Worm (Caenorhabditis elegans): ENCODE measurements around the gene flp-24.

Gene flp-24

DNA sequence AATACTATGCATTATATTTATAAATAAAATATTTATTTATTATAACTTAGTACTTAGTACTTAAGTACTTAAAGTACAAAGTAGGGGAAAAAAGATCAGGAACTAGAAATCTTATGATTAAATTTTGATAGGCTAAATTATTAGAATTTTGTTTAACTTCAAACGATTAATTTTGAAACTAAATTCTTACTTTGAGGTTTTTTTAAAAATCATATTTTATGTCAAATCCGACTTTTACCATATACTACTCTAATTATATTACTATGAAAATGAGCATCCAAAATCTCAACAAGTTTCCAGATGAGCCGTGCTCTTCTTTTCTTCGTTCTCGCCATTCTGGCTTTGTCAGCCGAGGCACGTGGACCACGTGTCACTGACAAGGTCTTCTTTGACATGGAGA, 48.2 kb downstream of the flp-24 start, which contains the start of gene cyn-6:
TSS of gene cyn-6 (plus strand) at position 301 of the 400 bp plus-strand sequence.
- no peak for TF ChIP-seq unc-62 (GFP tag; optimal IDR thresholded peaks at IDR 0.05)
- TF ChIP-seq dox-1 (GFP tag; IDR thresholded peaks at IDR 0.05), result no peak
- no peak for TF ChIP-seq hmg-1.2 (GFP tag; IDR thresholded peaks at IDR 0.05)
- no peak for TF ChIP-seq cebp-2 (GFP tag; IDR thresholded peaks at IDR 0.05)
- no peak for TF ChIP-seq B0035.1 (tag; optimal IDR thresholded peaks at IDR 0.05)
- TF ChIP-seq ztf-18 (tag; optimal IDR thresholded peaks at IDR 0.05), result no peak
- no peak for TF ChIP-seq T07F8.4 (tag; optimal IDR thresholded peaks at IDR 0.05)
- no peak for TF ChIP-seq him-1 (tag; optimal IDR thresholded peaks at IDR 0.05)
- TF ChIP-seq snpc-1.1 (tag; optimal IDR thresholded peaks at IDR 0.05; ENCODE audit: insufficient read depth), result no peak
- no peak for TF ChIP-seq attf-6 (GFP tag; IDR thresholded peaks at IDR 0.05)
- no peak for TF ChIP-seq nhr-90 (tag; optimal IDR thresholded peaks at IDR 0.05)

DNA sequence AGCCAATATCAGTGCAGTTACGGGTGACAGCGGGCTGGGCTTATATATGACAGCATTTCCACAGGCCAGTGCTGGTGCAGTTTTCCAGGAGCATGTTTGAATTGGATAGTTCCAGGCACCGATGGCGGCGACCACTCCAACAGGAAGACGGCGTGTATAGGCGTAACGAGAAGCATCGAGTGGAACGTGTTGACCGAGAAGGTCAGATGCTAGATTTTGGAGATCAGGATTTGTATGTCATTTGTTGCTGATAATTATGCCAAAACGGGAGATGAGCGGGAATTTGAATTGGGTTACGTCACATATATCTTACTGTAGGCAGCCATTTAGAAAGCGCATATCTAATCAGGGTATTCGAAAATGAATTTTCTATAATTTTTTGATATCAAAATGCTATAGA, 50.5 kb downstream of the flp-24 start:
- TF ChIP-seq mcd-1 (GFP tag; IDR thresholded peaks at IDR 0.05) (no peak), lsl-1 (GFP tag; optimal IDR thresholded peaks at IDR 0.05) (no peak), T07F8.4 (tag; optimal IDR thresholded peaks at IDR 0.05) (no peak), F49E8.2 (tag; optimal IDR thresholded peaks at IDR 0.05; ENCODE audit: insufficient read depth) (no peak), lin-54 (GFP tag; optimal IDR thresholded peaks at IDR 0.05) (no peak), dpff-1 (tag; optimal IDR thresholded peaks at IDR 0.05) (no peak), snpc-1.3 (tag; optimal IDR thresholded peaks at IDR 0.05; ENCODE audit: insufficient read depth) (no peak), lag-1 (GFP tag; IDR thresholded peaks at IDR 0.05) (no peak), dpl-1 (GFP tag; optimal IDR thresholded peaks at IDR 0.05) (no peak), madf-8 (GFP tag; conservative IDR thresholded peaks at IDR 0.05) (no peak), attf-3 (GFP tag; conservative IDR thresholded peaks at IDR 0.05) (no peak)

Data from whole organism, young adult.